Worm (Caenorhabditis elegans) whole organism, L1 larva: ENCODE results near the gene T21B4.3.

Source experiments
- aly-2 ChIP-seq: fragments of 150-350 bp; optimal IDR thresholded peaks from 2 replicates; lab custom pipeline; 2014; ENCODE audit warnings: missing biosample characterization, missing genetic modification characterization
- efl-1 ChIP-seq, 4 experiments: fragments of 150-350 bp; optimal IDR thresholded peaks in 3 of 4; peaks in 1 of 4; 1 replicate in 1 of 4; 2 replicates in 3 of 4; lab custom pipeline; 2014; ENCODE audit warnings: missing biosample characterization in 2 of 4, missing genetic modification characterization in 2 of 4, missing genetic modification reagents in 2 of 4
- elt-2 ChIP-seq: sonication (generic microtip); optimal IDR thresholded peaks from 2 replicates; lab custom pipeline; 2016; ENCODE audit warnings: missing genetic modification characterization, mild to moderate bottlenecking, inconsistent platforms, missing compliant biosample characterization, missing genetic modification reagents
- elt-3 ChIP-seq, 6 experiments: fragments of 150-350 bp in 1 of 6; sonication (generic microtip); optimal IDR thresholded peaks; 2 replicates each; lab custom pipeline; 2017 to 2018; ENCODE audit warnings: missing biosample characterization in 6 of 6, missing genetic modification characterization in 6 of 6, inconsistent platforms in 1 of 6
- fkh-10 ChIP-seq: sonication (generic microtip); optimal IDR thresholded peaks from 2 replicates; lab custom pipeline; 2017; ENCODE audit warnings: missing biosample characterization, missing genetic modification reagents, missing genetic modification characterization
- hlh-4 ChIP-seq: sonication (generic microtip); optimal IDR thresholded peaks from 2 replicates; lab custom pipeline; 2016; ENCODE audit warnings: mild to moderate bottlenecking, missing genetic modification characterization, missing compliant biosample characterization
- hpl-2 ChIP-seq: fragments of 150-350 bp; optimal IDR thresholded peaks from 2 replicates; lab custom pipeline; 2014; ENCODE audit warnings: missing biosample characterization, missing genetic modification reagents, missing genetic modification characterization
- mab-9 ChIP-seq: fragments of 200-800 bp; sonication (Bioruptor generic); IDR thresholded peaks from 2 replicates; pipeline ENCODE4 v1.3.6; 2022; ENCODE audit warnings: missing genetic modification reagents, missing genetic modification characterization, missing compliant biosample characterization
- nhr-28 ChIP-seq: fragments of 150-350 bp; optimal IDR thresholded peaks from 2 replicates; lab custom pipeline; 2014; ENCODE audit warnings: missing biosample characterization, missing genetic modification characterization
- pag-3 ChIP-seq: sonication (generic microtip); optimal IDR thresholded peaks from 2 replicates; lab custom pipeline; 2017; ENCODE audit warnings: missing genetic modification characterization, mild to moderate bottlenecking, missing compliant biosample characterization, antibody characterized with exemption, borderline replicate concordance; ENCODE audit not compliant: insufficient read depth
- swsn-7 ChIP-seq: sonication (generic microtip); optimal IDR thresholded peaks from 2 replicates; lab custom pipeline; 2016; ENCODE audit warnings: missing genetic modification characterization, missing compliant biosample characterization

ce11 chrII:12508650-12509049 lies 11.8 kb upstream of the T21B4.3 start, which contains the start of gene srh-67:
- no peak for TF ChIP-seq elt-3 (tag; optimal IDR thresholded peaks at IDR 0.05; lab: Kevin White, UChicago)
- no peak for TF ChIP-seq elt-2
- no peak for TF ChIP-seq hpl-2 (GFP tag; lab: Kevin White, UChicago)
- no peak for TF ChIP-seq pag-3 (tag; lab: Kevin White, UChicago)
- TF ChIP-seq aly-2 (tag; lab: Kevin White, UChicago), result no peak
- TF ChIP-seq efl-1 (optimal IDR thresholded peaks at IDR 0.05; lab: Kevin White, UChicago), result no peak
- TF ChIP-seq efl-1 (GFP tag; optimal IDR thresholded peaks at IDR 0.05 in 1 of 2; lab: Kevin White, UChicago), result no peak
- no peak for TF ChIP-seq hlh-4 (tag; lab: Kevin White, UChicago)
- TF ChIP-seq mab-9 (GFP tag; lab: Robert Waterston, UW), result no peak
- no peak for TF ChIP-seq nhr-28 (tag; lab: Kevin White, UChicago)
- TF ChIP-seq swsn-7 (tag; lab: Kevin White, UChicago), result no peak
- TF ChIP-seq fkh-10 (GFP tag; lab: Kevin White, UChicago), result no peak
